Worm (Caenorhabditis elegans): ENCODE measurements around the gene sri-71.
"Not testable (repeated sequence)": the region's sequence is repeated elsewhere in the genome, so short reads cannot be mapped to it uniquely, and the experiment has no call there.

- not testable (repeated sequence) for TF ChIP-seq set-16 (GFP tag; IDR thresholded peaks at IDR 0.05); pha-4 (GFP tag; IDR thresholded peaks at IDR 0.05); pha-4 (tag; optimal IDR thresholded peaks at IDR 0.05); ztf-11 (tag; optimal IDR thresholded peaks at IDR 0.05); zip-11 (GFP tag; IDR thresholded peaks at IDR 0.05); pqm-1 (tag; optimal IDR thresholded peaks at IDR 0.05); cey-2 (tag; optimal IDR thresholded peaks at IDR 0.05; ENCODE audit: borderline replicate concordance, insufficient read depth); nhr-77 (tag; optimal IDR thresholded peaks at IDR 0.05); dve-1 (tag; optimal IDR thresholded peaks at IDR 0.05; ENCODE audit: insufficient read depth); lin-29 (GFP tag; IDR thresholded peaks at IDR 0.05); hlh-30 (tag; optimal IDR thresholded peaks at IDR 0.05; ENCODE audit: insufficient read depth); dpl-1 (GFP tag; optimal IDR thresholded peaks at IDR 0.05); aly-2 (tag; optimal IDR thresholded peaks at IDR 0.05); snpc-4 (tag; optimal IDR thresholded peaks at IDR 0.05)
These were observed 46.0 kb downstream of the sri-71 start, which contains the start of the genes F22E5.20 and F22E5.1 for ce11 chrII:2673534-2673933.
